Worm (Caenorhabditis elegans) whole organism, late embryonic: ENCODE data around the gene ech-2.

Experiments
- C08G9.2 ChIP-seq: sonication (generic microtip); optimal IDR thresholded peaks from 2 replicates; lab custom pipeline; 2016; ENCODE audit warnings: mild to moderate bottlenecking, missing genetic modification characterization, moderate library complexity, missing compliant biosample characterization
- K02D7.2 ChIP-seq: sonication (generic microtip); optimal IDR thresholded peaks from 2 replicates; lab custom pipeline; 2017; ENCODE audit warnings: mild to moderate bottlenecking, missing genetic modification characterization, missing compliant biosample characterization
- K09A11.1 ChIP-seq: sonication (generic microtip); optimal IDR thresholded peaks from 2 replicates; lab custom pipeline; 2017; ENCODE audit warnings: antibody characterized with exemption, mild to moderate bottlenecking, missing genetic modification characterization, missing compliant biosample characterization; ENCODE audit not compliant: insufficient read depth
- Y22D7AL.16 ChIP-seq: sonication (generic microtip); optimal IDR thresholded peaks from 2 replicates; lab custom pipeline; 2016; ENCODE audit warnings: missing genetic modification characterization, missing compliant biosample characterization
- ceh-2 ChIP-seq: sonication (generic microtip); optimal IDR thresholded peaks from 2 replicates; lab custom pipeline; 2016; ENCODE audit warnings: missing genotype, missing genetic modification characterization, missing compliant biosample characterization
- ceh-22 ChIP-seq: sonication (generic microtip); optimal IDR thresholded peaks from 2 replicates; lab custom pipeline; 2017; ENCODE audit warnings: missing biosample characterization, missing genetic modification characterization
- ceh-31 ChIP-seq: sonication (generic microtip); optimal IDR thresholded peaks from 2 replicates; lab custom pipeline; 2016; ENCODE audit warnings: missing genetic modification characterization, missing compliant biosample characterization
- ceh-45 ChIP-seq: fragments of 200-800 bp; sonication (Bioruptor generic); IDR thresholded peaks from 2 replicates; pipeline ENCODE4 v1.3.6; 2022; ENCODE audit warnings: missing genetic modification reagents, missing genetic modification characterization, missing compliant biosample characterization
- ceh-48 ChIP-seq: sonication (generic microtip); optimal IDR thresholded peaks from 2 replicates; lab custom pipeline; 2016; ENCODE audit warnings: missing genetic modification characterization, inconsistent platforms, missing compliant biosample characterization
- ceh-6 ChIP-seq: fragments of 200-800 bp; sonication (Bioruptor generic); optimal IDR thresholded peaks from 2 replicates; lab custom pipeline; 2018; ENCODE audit warnings: mild to moderate bottlenecking, missing genetic modification characterization, missing compliant biosample characterization
- dmd-4 ChIP-seq: sonication (generic microtip); optimal IDR thresholded peaks from 2 replicates; lab custom pipeline; 2016; ENCODE audit warnings: borderline replicate concordance, missing genetic modification characterization, missing compliant biosample characterization
- elt-4 ChIP-seq: sonication (generic microtip); optimal IDR thresholded peaks from 2 replicates; lab custom pipeline; 2016; ENCODE audit warnings: missing genetic modification characterization, missing compliant biosample characterization
- ets-4 ChIP-seq: sonication (generic microtip); optimal IDR thresholded peaks from 2 replicates; lab custom pipeline; 2016; ENCODE audit warnings: missing genetic modification characterization, missing compliant biosample characterization
- eyg-1 ChIP-seq: sonication (generic microtip); optimal IDR thresholded peaks from 2 replicates; lab custom pipeline; 2016; ENCODE audit warnings: missing genotype, missing genetic modification characterization, missing compliant biosample characterization
- fkh-10 ChIP-seq: fragments of 150-350 bp; optimal IDR thresholded peaks from 2 replicates; lab custom pipeline; 2014; ENCODE audit warnings: missing biosample characterization, missing genetic modification reagents, missing genetic modification characterization
- gmeb-2 ChIP-seq: sonication (generic microtip); optimal IDR thresholded peaks from 2 replicates; lab custom pipeline; 2016; ENCODE audit warnings: missing genetic modification characterization, inconsistent platforms, missing compliant biosample characterization
- hlh-13 ChIP-seq: fragments of 200-800 bp; sonication (Bioruptor generic); optimal IDR thresholded peaks from 2 replicates; lab custom pipeline; 2018; ENCODE audit warnings: mild to moderate bottlenecking, missing genetic modification characterization, missing compliant biosample characterization
- hlh-15 ChIP-seq: sonication (generic microtip); optimal IDR thresholded peaks from 2 replicates; lab custom pipeline; 2016; ENCODE audit warnings: missing genetic modification characterization, missing compliant biosample characterization
- hlh-8 ChIP-seq: sonication (generic microtip); optimal IDR thresholded peaks from 2 replicates; lab custom pipeline; 2016; ENCODE audit warnings: missing genotype, missing genetic modification characterization, missing compliant biosample characterization
- lim-6 ChIP-seq: sonication (generic microtip); optimal IDR thresholded peaks from 2 replicates; lab custom pipeline; 2016; ENCODE audit warnings: missing genetic modification characterization, missing compliant biosample characterization
- madf-2 ChIP-seq: sonication (generic microtip); optimal IDR thresholded peaks from 2 replicates; lab custom pipeline; 2017; ENCODE audit warnings: missing genetic modification characterization, missing compliant biosample characterization
- mec-3 ChIP-seq: sonication (generic microtip); optimal IDR thresholded peaks from 2 replicates; lab custom pipeline; 2016; ENCODE audit warnings: borderline replicate concordance, missing genetic modification characterization, missing compliant biosample characterization
- odd-2 ChIP-seq: sonication (generic microtip); optimal IDR thresholded peaks from 2 replicates; lab custom pipeline; 2017; ENCODE audit warnings: antibody characterized with exemption, mild to moderate bottlenecking, missing genetic modification characterization, missing compliant biosample characterization
- pat-9 ChIP-seq: fragments of 200-800 bp; sonication (Bioruptor generic); optimal IDR thresholded peaks from 2 replicates; lab custom pipeline; 2018; ENCODE audit warnings: mild to moderate bottlenecking, missing genetic modification characterization, moderate library complexity, missing compliant biosample characterization
- pax-1 ChIP-seq: fragments of 150-350 bp; optimal IDR thresholded peaks from 2 replicates; lab custom pipeline; 2014; ENCODE audit warnings: missing biosample characterization, missing genetic modification characterization
- pha-2 ChIP-seq: sonication (generic microtip); optimal IDR thresholded peaks from 2 replicates; lab custom pipeline; 2017; ENCODE audit warnings: mild to moderate bottlenecking, missing genetic modification characterization, missing compliant biosample characterization
- pha-4 ChIP-seq: fragments of 150-350 bp; optimal IDR thresholded peaks from 2 replicates; lab custom pipeline; 2018; ENCODE audit warnings: missing biosample characterization, missing genetic modification reagents, missing genetic modification characterization
- pqm-1 ChIP-seq: sonication (generic microtip); optimal IDR thresholded peaks from 2 replicates; lab custom pipeline; 2016; ENCODE audit warnings: missing genetic modification characterization, missing compliant biosample characterization
- sox-4 ChIP-seq: sonication (generic microtip); optimal IDR thresholded peaks from 2 replicates; lab custom pipeline; 2017; ENCODE audit warnings: mild to moderate bottlenecking, missing genetic modification characterization, inconsistent platforms, missing compliant biosample characterization
- tbx-7 ChIP-seq: sonication (generic microtip); optimal IDR thresholded peaks from 2 replicates; lab custom pipeline; 2016; ENCODE audit warnings: missing genotype, missing genetic modification characterization, missing compliant biosample characterization
- unc-3 ChIP-seq, 2 experiments: fragments of 200-800 bp in 1 of 2; sonication (Bioruptor generic) in 1 of 2; sonication (generic microtip) in 1 of 2; conservative IDR thresholded peaks in 1 of 2; optimal IDR thresholded peaks in 1 of 2; 2 replicates each; pipeline versions ENCODE4 v1.3.6 to Lab custom; 2016 to 2022; ENCODE audit warnings: missing compliant biosample characterization in 2 of 2, missing genetic modification characterization in 2 of 2, missing genetic modification reagents in 1 of 2
- unc-42 ChIP-seq: sonication (generic microtip); optimal IDR thresholded peaks from 2 replicates; lab custom pipeline; 2016; ENCODE audit warnings: missing genotype, missing genetic modification characterization, missing compliant biosample characterization

Gene ech-2

ce11 chrIV:11900399-11900798 lies 44.2 kb upstream of the ech-2 start:
- TF ChIP-seq dmd-4 (no peak), hlh-15 (tag; lab: Kevin White, UChicago) (no peak), pqm-1 (tag; lab: Kevin White, UChicago) (no peak), ceh-22 (tag; lab: Kevin White, UChicago) (no peak), pha-2 (tag; lab: Kevin White, UChicago) (no peak), lim-6 (tag; lab: Kevin White, UChicago) (no peak), K09A11.1 (no peak), gmeb-2 (tag; lab: Kevin White, UChicago) (no peak), ceh-45 (GFP tag; lab: Robert Waterston, UW) (no peak), pha-4 (tag; lab: Kevin White, UChicago) (no peak), unc-42 (no peak), sox-4 (tag; lab: Kevin White, UChicago) (no peak), unc-3 (GFP tag; conservative IDR thresholded peaks at IDR 0.05; lab: Robert Waterston, UW) (no peak), unc-3 (tag; optimal IDR thresholded peaks at IDR 0.05; lab: Kevin White, UChicago) (no peak), K02D7.2 (no peak), ceh-48 (tag; lab: Kevin White, UChicago) (no peak), odd-2 (tag; lab: Kevin White, UChicago) (no peak)
- TF ChIP-seq, all 69 proteins: peak for 0

- no peak for TF ChIP-seq hlh-8 (tag; lab: Kevin White, UChicago)
- TF ChIP-seq ceh-45 (GFP tag; lab: Robert Waterston, UW): no peak
- TF ChIP-seq fkh-10 (GFP tag; lab: Kevin White, UChicago): no peak
- TF ChIP-seq ceh-22 (tag; lab: Kevin White, UChicago): no peak
These were observed 43.2 kb upstream of the ech-2 start, which contains the start of gene nhr-43 for ce11 chrIV:11899358-11899757. nhr-43 (plus strand) TSS chrIV:11899590.

- TF ChIP-seq elt-4 (no peak), ceh-22 (tag; lab: Kevin White, UChicago) (no peak), ceh-48 (tag; lab: Kevin White, UChicago) (no peak), hlh-8 (tag; lab: Kevin White, UChicago) (no peak), tbx-7 (tag; lab: Kevin White, UChicago) (no peak), ceh-6 (no peak), unc-42 (no peak), pax-1 (tag; lab: Kevin White, UChicago) (no peak)
These were observed 41.6 kb upstream of the ech-2 start for ce11 chrIV:11897710-11898109.

ce11 chrIV:11893336-11893735 lies 37.2 kb upstream of the ech-2 start:
- no peak for TF ChIP-seq elt-4
- TF ChIP-seq mec-3 (tag; lab: Kevin White, UChicago): no peak

- TF ChIP-seq ceh-31 (tag; lab: Kevin White, UChicago) (no peak), Y22D7AL.16 (tag; lab: Kevin White, UChicago) (no peak), pat-9 (tag; lab: Kevin White, UChicago) (no peak), hlh-13 (GFP tag; lab: Kevin White, UChicago) (no peak), lim-6 (tag; lab: Kevin White, UChicago) (no peak), ets-4 (no peak), gmeb-2 (tag; lab: Kevin White, UChicago) (no peak), ceh-22 (tag; lab: Kevin White, UChicago) (no peak), dmd-4 (no peak), eyg-1 (no peak), ceh-6 (no peak), hlh-8 (tag; lab: Kevin White, UChicago) (no peak), madf-2 (tag; lab: Kevin White, UChicago) (no peak), ceh-2 (tag; lab: Kevin White, UChicago) (no peak), C08G9.2 (tag; lab: Kevin White, UChicago) (no peak), mec-3 (tag; lab: Kevin White, UChicago) (no peak)
These were observed 36.4 kb upstream of the ech-2 start for ce11 chrIV:11892545-11892944.
